Fruit fly (Drosophila melanogaster): ENCODE results near the gene CG16964.

dm6 chr2L:11934205-11934604 is 13.5 kb upstream of the CG16964 start, which contains the start of gene Or33a:
- TF ChIP-seq Clk (GFP tag; optimal IDR thresholded peaks at IDR 0.05) (no peak), kay (GFP tag; ENCODE audit: borderline replicate concordance) (no peak), CG11617 (GFP tag; optimal IDR thresholded peaks at IDR 0.05) (no peak), Mnt (GFP tag; optimal IDR thresholded peaks at IDR 0.05) (no peak), CG1620 (GFP tag; optimal IDR thresholded peaks at IDR 0.05) (no peak), bab1 (GFP tag; optimal IDR thresholded peaks at IDR 0.05) (no peak), tj (GFP tag; optimal IDR thresholded peaks at IDR 0.05) (no peak), CG5204 (GFP tag; optimal IDR thresholded peaks at IDR 0.05) (no peak), CG12768 (GFP tag; optimal IDR thresholded peaks at IDR 0.05) (no peak), CG14711 (tag; optimal IDR thresholded peaks at IDR 0.05) (no peak)

Measured in whole organism, adult.